Worm (Caenorhabditis elegans) whole organism, L4 larva: Measurements from ENCODE around the gene rgs-7.

Source experiments
- F10B5.3 ChIP-seq: sonication (generic microtip); optimal IDR thresholded peaks from 2 replicates; lab custom pipeline; 2016; ENCODE audit warnings: mild to moderate bottlenecking, missing genetic modification characterization, missing compliant biosample characterization
- F37D6.2 ChIP-seq: sonication (generic microtip); optimal IDR thresholded peaks from 2 replicates; lab custom pipeline; 2016; ENCODE audit warnings: mild to moderate bottlenecking, missing genetic modification characterization, missing compliant biosample characterization
- F44E2.7 ChIP-seq: fragments of 200-800 bp; sonication (Bioruptor generic); IDR thresholded peaks from 2 replicates; pipeline ENCODE4 v2.1.2; 2022; ENCODE audit warnings: missing genetic modification characterization, missing compliant biosample characterization
- F49E8.2 ChIP-seq: sonication (generic microtip); optimal IDR thresholded peaks from 2 replicates; lab custom pipeline; 2016; ENCODE audit warnings: missing compliant biosample characterization, mild to moderate bottlenecking, missing genetic modification characterization, borderline replicate concordance
- T26A8.4 ChIP-seq: fragments of 200-800 bp; sonication (Bioruptor generic); IDR thresholded peaks from 2 replicates; pipeline ENCODE4 v1.3.6; 2022; ENCODE audit warnings: missing genetic modification characterization, missing compliant biosample characterization
- Y75B8A.6 ChIP-seq: fragments of 200-800 bp; sonication (Bioruptor generic); IDR thresholded peaks from 2 replicates; pipeline ENCODE4 v1.3.6; 2022; ENCODE audit warnings: missing genetic modification reagents, missing genetic modification characterization, missing compliant biosample characterization
- aha-1 ChIP-seq: fragments of 150-350 bp; peaks from one replicate; lab custom pipeline; 2014; ENCODE audit warnings: missing biosample characterization, missing genetic modification characterization
- ama-1 ChIP-seq: fragments of 150-350 bp; optimal IDR thresholded peaks from 2 replicates; lab custom pipeline; 2014; ENCODE audit warnings: inconsistent platforms, mixed read lengths
- ces-1 ChIP-seq: fragments of 150-350 bp; sonication (generic microtip); optimal IDR thresholded peaks from 4 replicates; lab custom pipeline; 2014; ENCODE audit warnings: missing biosample characterization, missing genetic modification reagents, missing genetic modification characterization
- daf-16 ChIP-seq, 3 experiments: sonication (generic microtip); optimal IDR thresholded peaks; 2 replicates each; lab custom pipeline; 2016 to 2017; ENCODE audit warnings: missing genetic modification characterization in 3 of 3, missing genetic modification reagents in 3 of 3, mild to moderate bottlenecking in 2 of 3, missing compliant biosample characterization in 2 of 3, missing biosample characterization in 1 of 3, moderate library complexity in 1 of 3
- daf-8 ChIP-seq: fragments of 200-800 bp; sonication (Bioruptor generic); IDR thresholded peaks from 2 replicates; pipeline ENCODE4 v1.3.6; 2022; ENCODE audit warnings: missing genetic modification characterization, missing compliant biosample characterization
- dmd-8 ChIP-seq: fragments of 200-800 bp; sonication (Bioruptor generic); IDR thresholded peaks from 2 replicates; pipeline ENCODE4 v1.3.6; 2022; ENCODE audit warnings: missing genetic modification characterization, missing compliant biosample characterization
- fkh-10 ChIP-seq: fragments of 150-350 bp; optimal IDR thresholded peaks from 2 replicates; lab custom pipeline; 2014; ENCODE audit warnings: missing biosample characterization, missing genetic modification reagents, missing genetic modification characterization
- hlh-11 ChIP-seq: fragments of 200-800 bp; sonication (Bioruptor generic); optimal IDR thresholded peaks from 2 replicates; lab custom pipeline; 2018; ENCODE audit warnings: mild to moderate bottlenecking, missing genetic modification characterization, missing compliant biosample characterization
- hlh-30 ChIP-seq: sonication (generic microtip); optimal IDR thresholded peaks from 2 replicates; lab custom pipeline; 2017; ENCODE audit warnings: antibody characterized with exemption, mild to moderate bottlenecking, missing genetic modification characterization, missing compliant biosample characterization; ENCODE audit not compliant: insufficient read depth
- hmg-1.1 ChIP-seq: fragments of 200-800 bp; sonication (Bioruptor generic); IDR thresholded peaks from 2 replicates; pipeline ENCODE4 v1.3.6; 2022; ENCODE audit warnings: missing genetic modification reagents, missing genetic modification characterization, missing compliant biosample characterization
- lin-15B ChIP-seq: fragments of 150-350 bp; sonication (generic microtip); optimal IDR thresholded peaks from 3 replicates; lab custom pipeline; 2014; ENCODE audit warnings: missing biosample characterization, missing genetic modification characterization
- mdt-29 ChIP-seq: fragments of 200-800 bp; sonication (Bioruptor generic); IDR thresholded peaks from 2 replicates; pipeline ENCODE4 v1.3.6; 2022; ENCODE audit warnings: missing genetic modification reagents, missing genetic modification characterization, missing compliant biosample characterization
- mxl-3 ChIP-seq: fragments of 200-800 bp; sonication (Bioruptor generic); optimal IDR thresholded peaks from 2 replicates; lab custom pipeline; 2018; ENCODE audit warnings: mild to moderate bottlenecking, missing genetic modification characterization, missing compliant biosample characterization
- nhr-10 ChIP-seq: fragments of 150-350 bp; optimal IDR thresholded peaks from 2 replicates; lab custom pipeline; 2014; ENCODE audit warnings: missing biosample characterization, missing genetic modification characterization
- nhr-11 ChIP-seq: fragments of 150-350 bp; optimal IDR thresholded peaks from 2 replicates; lab custom pipeline; 2014; ENCODE audit warnings: missing biosample characterization, missing genetic modification characterization
- nhr-111 ChIP-seq: fragments of 200-800 bp; sonication (Bioruptor generic); optimal IDR thresholded peaks from 2 replicates; lab custom pipeline; 2018; ENCODE audit warnings: mild to moderate bottlenecking, missing genetic modification characterization, missing compliant biosample characterization
- nhr-25 ChIP-seq: sonication (generic microtip); optimal IDR thresholded peaks from 2 replicates; lab custom pipeline; 2017; ENCODE audit warnings: missing genetic modification characterization, mild to moderate bottlenecking, missing compliant biosample characterization, antibody characterized with exemption, moderate library complexity, borderline replicate concordance; ENCODE audit not compliant: insufficient read depth
- nhr-28 ChIP-seq: fragments of 150-350 bp; optimal IDR thresholded peaks from 2 replicates; lab custom pipeline; 2014; ENCODE audit warnings: missing biosample characterization, missing genetic modification characterization
- nhr-6 ChIP-seq: fragments of 150-350 bp; optimal IDR thresholded peaks from 2 replicates; lab custom pipeline; 2014; ENCODE audit warnings: missing biosample characterization, missing genetic modification characterization
- php-3 ChIP-seq: fragments of 200-800 bp; sonication (Bioruptor generic); IDR thresholded peaks from 2 replicates; pipeline ENCODE4 v1.3.6; 2022; ENCODE audit warnings: missing genetic modification reagents, missing genetic modification characterization, missing compliant biosample characterization
- rbr-2 ChIP-seq: sonication (generic microtip); optimal IDR thresholded peaks from 2 replicates; lab custom pipeline; 2016; ENCODE audit warnings: missing genotype, missing genetic modification characterization, missing compliant biosample characterization
- snpc-4 ChIP-seq: fragments of 150-350 bp; optimal IDR thresholded peaks from 2 replicates; lab custom pipeline; 2014; ENCODE audit warnings: missing biosample characterization, missing genetic modification characterization
- unc-39 ChIP-seq: sonication (generic microtip); optimal IDR thresholded peaks from 2 replicates; lab custom pipeline; 2017; ENCODE audit warnings: missing biosample characterization, missing genetic modification characterization
- unc-62 ChIP-seq, 3 experiments: fragments of 150-350 bp in 1 of 3; sonication (generic microtip); optimal IDR thresholded peaks in 2 of 3; peaks in 1 of 3; 1 replicate in 1 of 3; 2 replicates in 2 of 3; lab custom pipeline; 2014 to 2017; ENCODE audit warnings: missing biosample characterization in 3 of 3, missing genetic modification characterization in 3 of 3, missing genetic modification reagents in 3 of 3, missing genotype in 1 of 3
- vab-7 ChIP-seq: fragments of 200-800 bp; sonication (Bioruptor generic); IDR thresholded peaks from 2 replicates; pipeline ENCODE4 v1.3.6; 2022; ENCODE audit warnings: missing genetic modification reagents, missing genetic modification characterization, missing compliant biosample characterization
- zfp-2 ChIP-seq: sonication (generic microtip); optimal IDR thresholded peaks from 2 replicates; lab custom pipeline; 2016; ENCODE audit warnings: mild to moderate bottlenecking, missing genetic modification characterization, missing compliant biosample characterization

Gene rgs-7

ce11 chrX:3534218-3534617, 8.1 kb upstream of the rgs-7 start (continued):
- TF ChIP-seq T26A8.4 (GFP tag; lab: Robert Waterston, UW), result no peak

ce11 chrX:3535505-3535904, 6.8 kb upstream of the rgs-7 start:
- peak; percentile 39; the same call in 1 of the 2 replicates for TF ChIP-seq hmg-1.1
- peak; percentile 10 for TF ChIP-seq fkh-10 (GFP tag; lab: Kevin White, UChicago)
- no peak for TF ChIP-seq hlh-30
- peak in 1 of 2 experiments; percentile 87 for TF ChIP-seq unc-62 (GFP tag; optimal IDR thresholded peaks at IDR 0.05 in 1 of 2; lab: Kevin White, UChicago)
- no peak for TF ChIP-seq unc-62 (tag; optimal IDR thresholded peaks at IDR 0.05; lab: Kevin White, UChicago)
- TF ChIP-seq, all 104 proteins: peak for 3

ce11 chrX:3536302-3537251, 5.8 kb upstream of the rgs-7 start:
- peak; percentile 10 for TF ChIP-seq aha-1 (tag; lab: Kevin White, UChicago)
- TF ChIP-seq nhr-11, result peak; percentile 62
- peak; percentile 12 for TF ChIP-seq mxl-3 (GFP tag; lab: Kevin White, UChicago)
- peak in 1 of 2 experiments; percentile 47 for TF ChIP-seq daf-16 (GFP tag; optimal IDR thresholded peaks at IDR 0.05; lab: Kevin White, UChicago)
- TF ChIP-seq daf-16 (tag; optimal IDR thresholded peaks at IDR 0.05; lab: Kevin White, UChicago), result no peak
- peak; percentile 66 for TF ChIP-seq hlh-30
- peak in 1 of 2 experiments; percentile 79 for TF ChIP-seq unc-62 (GFP tag; optimal IDR thresholded peaks at IDR 0.05 in 1 of 2; lab: Kevin White, UChicago)
- no peak for TF ChIP-seq unc-62 (tag; optimal IDR thresholded peaks at IDR 0.05; lab: Kevin White, UChicago)
- TF ChIP-seq vab-7 (GFP tag; lab: Robert Waterston, UW), result no peak
- TF ChIP-seq ama-1, result no peak
- peak; percentile 52 for TF ChIP-seq mdt-29 (GFP tag; lab: Robert Waterston, UW)
- TF ChIP-seq dmd-8 (GFP tag; lab: Robert Waterston, UW), result no peak
- TF ChIP-seq hlh-11, result peak; percentile 25
- TF ChIP-seq rbr-2 (tag; lab: Kevin White, UChicago), result no peak

ce11 chrX:3537335-3537734, 5.0 kb upstream of the rgs-7 start, which contains the start of gene gyg-1:
Gene gyg-1 (plus strand): TSS chrX:3537635.
- TF ChIP-seq zfp-2 (tag; lab: Kevin White, UChicago), result no peak
- TF ChIP-seq nhr-111 (GFP tag; lab: Kevin White, UChicago), result no peak
- TF ChIP-seq nhr-11, result no peak
- TF ChIP-seq Y75B8A.6, result no peak
- TF ChIP-seq F10B5.3 (tag; lab: Kevin White, UChicago), result no peak
- TF ChIP-seq F44E2.7, result no peak
- no peak for TF ChIP-seq nhr-10 (tag; lab: Kevin White, UChicago)
- no peak for TF ChIP-seq nhr-6 (tag; lab: Kevin White, UChicago)
- no peak for TF ChIP-seq snpc-4 (tag; lab: Kevin White, UChicago)
- TF ChIP-seq lin-15B (tag; lab: Kevin White, UChicago), result no peak
- TF ChIP-seq F37D6.2, result no peak
- TF ChIP-seq nhr-28 (tag; lab: Kevin White, UChicago), result no peak
- no peak for TF ChIP-seq mxl-3 (GFP tag; lab: Kevin White, UChicago)
- TF ChIP-seq daf-8 (GFP tag; lab: Robert Waterston, UW), result no peak
- TF ChIP-seq vab-7 (GFP tag; lab: Robert Waterston, UW), result no peak
- no peak for TF ChIP-seq nhr-25
- no peak for TF ChIP-seq unc-39
- TF ChIP-seq ces-1 (GFP tag; lab: Kevin White, UChicago), result no peak
- TF ChIP-seq php-3, result no peak
- TF ChIP-seq F49E8.2, result no peak
